Worm (Caenorhabditis elegans) whole organism, L1 larva: ENCODE results near the gene pqn-94.

Source experiments
- C16A3.4 ChIP-seq: fragments of 150-350 bp; optimal IDR thresholded peaks from 2 replicates; lab custom pipeline; 2014; ENCODE audit warnings: missing biosample characterization, missing genetic modification characterization
- C34B4.2 ChIP-seq: sonication (generic microtip); optimal IDR thresholded peaks from 2 replicates; lab custom pipeline; 2017; ENCODE audit warnings: mild to moderate bottlenecking, missing genetic modification characterization, missing compliant biosample characterization
- F16B12.6 ChIP-seq: fragments of 150-350 bp; optimal IDR thresholded peaks from 2 replicates; lab custom pipeline; 2014; ENCODE audit warnings: missing biosample characterization, missing genetic modification characterization
- alr-1 ChIP-seq: fragments of 200-800 bp; sonication (Bioruptor generic); optimal IDR thresholded peaks from 2 replicates; lab custom pipeline; 2018; ENCODE audit warnings: borderline replicate concordance, mild to moderate bottlenecking, missing genetic modification characterization, missing compliant biosample characterization
- blmp-1 ChIP-seq: fragments of 150-350 bp; optimal IDR thresholded peaks from 2 replicates; lab custom pipeline; 2014; ENCODE audit warnings: missing biosample characterization, missing genetic modification characterization
- ceh-8 ChIP-seq: fragments of 200-800 bp; sonication (Bioruptor generic); optimal IDR thresholded peaks from 2 replicates; lab custom pipeline; 2018; ENCODE audit warnings: mild to moderate bottlenecking, missing genetic modification characterization, moderate library complexity, missing compliant biosample characterization
- ceh-82 ChIP-seq, 3 experiments: fragments of 150-350 bp in 1 of 3; sonication (generic microtip) in 2 of 3; optimal IDR thresholded peaks; 2 replicates each; lab custom pipeline; 2014 to 2017; ENCODE audit warnings: missing biosample characterization in 3 of 3, missing genetic modification characterization in 3 of 3
- ceh-88 ChIP-seq: fragments of 200-800 bp; sonication (Bioruptor generic); IDR thresholded peaks from 2 replicates; pipeline ENCODE4 v1.3.6; 2022; ENCODE audit warnings: missing genetic modification characterization, missing compliant biosample characterization
- ces-1 ChIP-seq: fragments of 150-350 bp; optimal IDR thresholded peaks from 2 replicates; lab custom pipeline; 2014; ENCODE audit warnings: missing biosample characterization, missing genetic modification reagents, missing genetic modification characterization
- efl-1 ChIP-seq, 4 experiments: fragments of 150-350 bp; optimal IDR thresholded peaks in 3 of 4; peaks in 1 of 4; 1 replicate in 1 of 4; 2 replicates in 3 of 4; lab custom pipeline; 2014; ENCODE audit warnings: missing biosample characterization in 2 of 4, missing genetic modification characterization in 2 of 4, missing genetic modification reagents in 2 of 4
- egl-13 ChIP-seq: sonication (generic microtip); optimal IDR thresholded peaks from 2 replicates; lab custom pipeline; 2016; ENCODE audit warnings: missing genotype, missing genetic modification reagents, missing genetic modification characterization, missing compliant biosample characterization
- egl-27 ChIP-seq, 2 experiments: fragments of 150-350 bp in 1 of 2; sonication (generic microtip); optimal IDR thresholded peaks; 3 replicates each; lab custom pipeline; 2017 to 2018; ENCODE audit warnings: missing biosample characterization in 2 of 2, missing genetic modification characterization in 2 of 2, missing genetic modification reagents in 2 of 2
- elt-3 ChIP-seq, 6 experiments: fragments of 150-350 bp in 1 of 6; sonication (generic microtip); optimal IDR thresholded peaks; 2 replicates each; lab custom pipeline; 2017 to 2018; ENCODE audit warnings: missing biosample characterization in 6 of 6, missing genetic modification characterization in 6 of 6, inconsistent platforms in 1 of 6
- ets-5 ChIP-seq: fragments of 200-800 bp; sonication (Bioruptor generic); IDR thresholded peaks from 2 replicates; pipeline ENCODE4 v1.3.6; 2022; ENCODE audit warnings: missing genetic modification characterization, missing compliant biosample characterization
- fkh-10 ChIP-seq: sonication (generic microtip); optimal IDR thresholded peaks from 2 replicates; lab custom pipeline; 2017; ENCODE audit warnings: missing biosample characterization, missing genetic modification reagents, missing genetic modification characterization
- fkh-4 ChIP-seq: sonication (generic microtip); optimal IDR thresholded peaks from 2 replicates; lab custom pipeline; 2016; ENCODE audit warnings: missing compliant biosample characterization, missing genetic modification characterization, borderline replicate concordance
- fkh-8 ChIP-seq: sonication (generic microtip); optimal IDR thresholded peaks from 2 replicates; lab custom pipeline; 2016; ENCODE audit warnings: mild to moderate bottlenecking, missing genetic modification characterization, missing compliant biosample characterization
- fos-1 ChIP-seq: fragments of 150-350 bp; optimal IDR thresholded peaks from 2 replicates; lab custom pipeline; 2014; ENCODE audit warnings: missing biosample characterization, missing genetic modification characterization
- grh-1 ChIP-seq: fragments of 200-800 bp; sonication (Bioruptor generic); IDR thresholded peaks from 2 replicates; pipeline ENCODE4 v1.3.6; 2022; ENCODE audit warnings: missing genetic modification reagents, missing genetic modification characterization, missing compliant biosample characterization
- hlh-17 ChIP-seq: fragments of 200-800 bp; sonication (Bioruptor generic); optimal IDR thresholded peaks from 2 replicates; lab custom pipeline; 2018; ENCODE audit warnings: missing genetic modification characterization, mild to moderate bottlenecking, missing compliant biosample characterization, moderate library complexity, borderline replicate concordance
- isw-1 ChIP-seq: fragments of 200-800 bp; sonication (Bioruptor generic); IDR thresholded peaks from 2 replicates; pipeline ENCODE4 v1.3.6; 2022; ENCODE audit warnings: missing genetic modification characterization, missing compliant biosample characterization
- lin-13 ChIP-seq: fragments of 150-350 bp; optimal IDR thresholded peaks from 2 replicates; lab custom pipeline; 2014; ENCODE audit warnings: missing biosample characterization, missing genetic modification reagents, missing genetic modification characterization
- lin-35 ChIP-seq, 2 experiments: fragments of 150-350 bp; optimal IDR thresholded peaks; 2 replicates each; lab custom pipeline; 2014; ENCODE audit warnings: missing biosample characterization in 2 of 2, missing genetic modification characterization in 2 of 2, missing genetic modification reagents in 2 of 2
- lir-3 ChIP-seq: sonication (generic microtip); optimal IDR thresholded peaks from 2 replicates; lab custom pipeline; 2016; ENCODE audit warnings: mild to moderate bottlenecking, missing genetic modification characterization, moderate library complexity, missing compliant biosample characterization; ENCODE audit not compliant: poor library complexity
- lsy-2 ChIP-seq, 2 experiments: fragments of 150-350 bp; optimal IDR thresholded peaks; 2 replicates each; lab custom pipeline; 2014; ENCODE audit warnings: missing biosample characterization in 2 of 2, missing genetic modification characterization in 2 of 2
- mdl-1 ChIP-seq, 2 experiments: fragments of 150-350 bp; optimal IDR thresholded peaks; 2 replicates each; lab custom pipeline; 2014 to 2017; ENCODE audit warnings: missing biosample characterization in 2 of 2, missing genetic modification characterization in 2 of 2, inconsistent platforms in 1 of 2
- mef-2 ChIP-seq: fragments of 150-350 bp; optimal IDR thresholded peaks from 2 replicates; lab custom pipeline; 2014; ENCODE audit warnings: missing biosample characterization, missing genetic modification characterization
- nhr-11 ChIP-seq: fragments of 150-350 bp; optimal IDR thresholded peaks from 2 replicates; lab custom pipeline; 2014; ENCODE audit warnings: missing biosample characterization, missing genetic modification characterization
- nhr-19 ChIP-seq: fragments of 200-800 bp; sonication (Bioruptor generic); conservative IDR thresholded peaks from 2 replicates; pipeline ENCODE4 v1.3.6; 2022; ENCODE audit warnings: missing genetic modification characterization, missing compliant biosample characterization
- nhr-20 ChIP-seq: sonication (generic microtip); optimal IDR thresholded peaks from 2 replicates; lab custom pipeline; 2016; ENCODE audit warnings: mild to moderate bottlenecking, missing genetic modification characterization, missing compliant biosample characterization
- nhr-47 ChIP-seq: sonication (generic microtip); optimal IDR thresholded peaks from 2 replicates; lab custom pipeline; 2016; ENCODE audit warnings: mild to moderate bottlenecking, missing genetic modification characterization, moderate library complexity, missing compliant biosample characterization
- nhr-71 ChIP-seq: sonication (generic microtip); optimal IDR thresholded peaks from 2 replicates; lab custom pipeline; 2016; ENCODE audit warnings: mild to moderate bottlenecking, missing genetic modification characterization, moderate library complexity, missing compliant biosample characterization
- pqm-1 ChIP-seq: sonication (generic microtip); optimal IDR thresholded peaks from 3 replicates; lab custom pipeline; 2017; ENCODE audit warnings: missing biosample characterization, missing genetic modification characterization
- snpc-4 ChIP-seq: fragments of 150-350 bp; optimal IDR thresholded peaks from 2 replicates; lab custom pipeline; 2014; ENCODE audit warnings: missing biosample characterization, missing genetic modification characterization
- snu-23 ChIP-seq: sonication (generic microtip); optimal IDR thresholded peaks from 2 replicates; lab custom pipeline; 2016; ENCODE audit warnings: missing genetic modification characterization, missing compliant biosample characterization
- sox-4 ChIP-seq: sonication (generic microtip); optimal IDR thresholded peaks from 2 replicates; lab custom pipeline; 2016; ENCODE audit warnings: missing genetic modification characterization, missing compliant biosample characterization
- sup-37 ChIP-seq: fragments of 200-800 bp; sonication (Bioruptor generic); optimal IDR thresholded peaks from 2 replicates; lab custom pipeline; 2018; ENCODE audit warnings: mild to moderate bottlenecking, missing genetic modification characterization, missing compliant biosample characterization
- tbx-2 ChIP-seq: sonication (generic microtip); optimal IDR thresholded peaks from 2 replicates; lab custom pipeline; 2016; ENCODE audit warnings: missing genetic modification characterization, missing compliant biosample characterization
- unc-62 ChIP-seq: fragments of 150-350 bp; optimal IDR thresholded peaks from 2 replicates; lab custom pipeline; 2014; ENCODE audit warnings: missing biosample characterization, missing genetic modification reagents, missing genetic modification characterization
- unc-86 ChIP-seq: sonication (generic microtip); optimal IDR thresholded peaks from 2 replicates; lab custom pipeline; 2016; ENCODE audit warnings: missing genetic modification characterization, missing compliant biosample characterization
- unc-98 ChIP-seq: fragments of 200-800 bp; sonication (Bioruptor generic); IDR thresholded peaks from 2 replicates; pipeline ENCODE4 v1.3.6; 2022; ENCODE audit warnings: missing genetic modification characterization, missing compliant biosample characterization
- vab-15 ChIP-seq: sonication (generic microtip); optimal IDR thresholded peaks from 2 replicates; lab custom pipeline; 2017; ENCODE audit warnings: missing genotype, mild to moderate bottlenecking, missing genetic modification characterization, missing compliant biosample characterization
- xbp-1 ChIP-seq: sonication (generic microtip); optimal IDR thresholded peaks from 2 replicates; lab custom pipeline; 2016; ENCODE audit warnings: missing genetic modification characterization, missing compliant biosample characterization
- zip-4 ChIP-seq: fragments of 200-800 bp; sonication (Bioruptor generic); optimal IDR thresholded peaks from 2 replicates; lab custom pipeline; 2018; ENCODE audit warnings: mild to moderate bottlenecking, missing genetic modification characterization, moderate library complexity, missing compliant biosample characterization
- ztf-11 ChIP-seq, 2 experiments: sonication (generic microtip); optimal IDR thresholded peaks; 2 replicates each; lab custom pipeline; 2016 to 2017; ENCODE audit warnings: missing genetic modification characterization in 2 of 2, missing biosample characterization in 1 of 2, missing compliant biosample characterization in 1 of 2
- ztf-4 ChIP-seq: fragments of 150-350 bp; optimal IDR thresholded peaks from 2 replicates; lab custom pipeline; 2014; ENCODE audit warnings: missing biosample characterization, missing genetic modification characterization

pqn-94 gene

DNA sequence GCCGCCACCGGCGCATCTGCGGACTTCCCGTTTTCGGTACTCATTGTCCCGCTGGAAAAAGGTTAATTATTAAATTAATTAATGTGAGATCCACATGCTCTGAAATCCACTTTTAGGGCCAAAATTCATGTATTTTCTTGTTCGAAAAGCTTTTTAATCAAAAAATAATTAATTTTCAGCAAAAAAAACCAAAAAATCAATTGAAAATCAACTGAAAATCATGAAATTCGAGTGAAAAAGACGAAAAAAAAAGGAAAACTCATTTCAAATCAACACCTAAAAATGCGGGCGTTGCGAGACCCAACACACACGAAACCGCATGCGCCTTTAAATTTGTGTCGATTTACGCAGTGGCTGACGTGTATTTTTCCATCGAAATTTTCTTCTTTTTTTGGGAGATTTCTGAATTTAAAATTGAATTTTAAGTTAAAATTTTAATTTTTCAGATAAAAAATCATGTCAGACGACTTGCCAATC, 10.0 kb downstream of the pqn-94 start, which contains the start of the genes prmt-1 and cdkr-3 (continued):
- no peak for TF ChIP-seq zip-4 (GFP tag; lab: Kevin White, UChicago)
- peak; percentile 10; the same call in 1 of the 2 replicates for TF ChIP-seq isw-1 (GFP tag; lab: Robert Waterston, UW)
- peak; percentile 41 for TF ChIP-seq nhr-47 (tag; lab: Kevin White, UChicago)
- TF ChIP-seq tbx-2 = peak; percentile 9
- TF ChIP-seq blmp-1 (tag; lab: Kevin White, UChicago) = peak; percentile 80
- TF ChIP-seq lsy-2 (tag; optimal IDR thresholded peaks at IDR 0.05; lab: Kevin White, UChicago) = peak; percentile 42 to 82
- TF ChIP-seq ceh-82 (tag; optimal IDR thresholded peaks at IDR 0.05; lab: Kevin White, UChicago) = peak; percentile 13 to 59 (median 52)
- TF ChIP-seq lin-35 (GFP tag; optimal IDR thresholded peaks at IDR 0.05; lab: Kevin White, UChicago) = peak; percentile 55 to 79
- TF ChIP-seq snpc-4 (tag; lab: Kevin White, UChicago) = peak; percentile 4
- no peak for TF ChIP-seq unc-98 (GFP tag; lab: Robert Waterston, UW)
- no peak for TF ChIP-seq egl-13 (tag; lab: Kevin White, UChicago)
- no peak for TF ChIP-seq fkh-4 (tag; lab: Kevin White, UChicago)
- TF ChIP-seq ets-5 (GFP tag; lab: Robert Waterston, UW) = no peak
- TF ChIP-seq fkh-10 (GFP tag; lab: Kevin White, UChicago) = no peak
- TF ChIP-seq grh-1 (GFP tag; lab: Robert Waterston, UW) = no peak
- no peak for TF ChIP-seq unc-62 (GFP tag; lab: Kevin White, UChicago)
- peak; percentile 55 to 66 for TF ChIP-seq efl-1 (optimal IDR thresholded peaks at IDR 0.05; lab: Kevin White, UChicago)
- peak; percentile 62 to 80 for TF ChIP-seq efl-1 (GFP tag; optimal IDR thresholded peaks at IDR 0.05 in 1 of 2; lab: Kevin White, UChicago)
- no peak for TF ChIP-seq sup-37 (GFP tag; lab: Kevin White, UChicago)
- no peak for TF ChIP-seq pqm-1

DNA sequence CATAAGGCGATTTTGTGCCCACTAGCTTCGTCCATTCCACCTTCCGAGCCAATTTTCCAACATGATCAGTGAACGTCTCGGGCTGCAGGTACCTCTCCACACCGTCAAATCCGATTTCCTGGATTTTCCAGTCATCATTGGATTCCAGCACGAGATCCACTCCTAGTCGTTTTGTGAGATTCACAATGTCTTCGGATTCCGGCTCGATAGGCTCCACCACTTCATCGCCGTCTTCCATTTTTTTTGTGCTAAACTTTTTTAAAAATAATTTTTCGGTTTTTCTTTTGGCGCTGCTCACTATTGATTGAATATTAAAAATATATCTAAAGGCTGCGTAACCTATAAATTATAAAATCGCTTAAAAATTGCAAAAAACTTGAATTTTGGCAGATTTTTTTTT, 12.7 kb downstream of the pqn-94 start, which contains the start of gene mdt-17:
Gene mdt-17, minus strand, starts transcription at position 256 of the 400 bp plus-strand sequence.
- no peak for TF ChIP-seq C34B4.2 (tag; lab: Kevin White, UChicago)
- no peak for TF ChIP-seq vab-15 (tag; lab: Kevin White, UChicago)
- no peak for TF ChIP-seq lir-3
- TF ChIP-seq ceh-88 (GFP tag; lab: Robert Waterston, UW) = no peak
- TF ChIP-seq unc-86 = no peak
- TF ChIP-seq xbp-1 (tag; lab: Kevin White, UChicago) = no peak
- TF ChIP-seq unc-98 (GFP tag; lab: Robert Waterston, UW) = no peak
- TF ChIP-seq unc-62 (GFP tag; lab: Kevin White, UChicago) = no peak
- TF ChIP-seq egl-27 (tag; optimal IDR thresholded peaks at IDR 0.05; lab: Kevin White, UChicago) = no peak
- no peak for TF ChIP-seq fos-1 (tag; lab: Kevin White, UChicago)
- no peak for TF ChIP-seq fkh-8 (tag; lab: Kevin White, UChicago)
- no peak for TF ChIP-seq nhr-20 (tag; lab: Kevin White, UChicago)
- no peak for TF ChIP-seq ztf-4
- no peak for TF ChIP-seq mef-2 (tag; lab: Kevin White, UChicago)
- no peak for TF ChIP-seq ceh-8 (GFP tag; lab: Kevin White, UChicago)

DNA sequence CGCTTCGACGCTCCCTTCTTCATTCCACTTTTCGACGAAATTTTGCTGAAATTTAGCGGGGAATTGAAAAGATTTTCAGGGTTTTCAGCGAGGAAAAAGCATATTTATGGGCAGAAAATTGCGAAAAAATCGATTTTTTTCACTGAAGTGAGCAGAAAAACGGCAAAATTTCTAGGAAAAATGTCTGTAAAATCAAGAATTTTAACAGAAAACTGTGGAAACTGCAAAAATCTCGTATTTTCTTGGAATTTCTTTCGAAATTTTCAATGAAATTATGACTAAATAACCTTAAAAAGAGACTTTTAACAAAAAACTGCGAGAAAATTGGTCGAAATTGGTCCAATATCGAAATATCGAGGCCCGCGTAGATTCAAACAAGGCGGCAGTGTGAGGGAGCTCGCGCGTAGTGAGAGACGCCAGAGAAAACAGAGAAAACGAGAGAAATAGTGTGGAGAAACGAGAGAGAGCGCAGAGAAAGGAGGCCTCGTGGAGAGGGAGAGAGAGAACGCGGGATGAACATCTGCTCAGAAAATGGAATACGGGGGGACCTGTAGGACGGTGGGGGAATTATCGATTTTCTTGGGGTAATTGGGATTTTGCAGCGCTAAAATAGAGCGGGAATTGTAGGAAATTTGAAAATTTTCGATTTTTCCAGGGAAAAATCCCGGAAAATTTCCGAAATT, 30.1 kb downstream of the pqn-94 start, which contains the start of gene swsn-1:
Gene swsn-1, minus strand, starts transcription at position 51 of the 683 bp plus-strand sequence.
- peak; percentile 32 to 38 for TF ChIP-seq lsy-2 (tag; optimal IDR thresholded peaks at IDR 0.05; lab: Kevin White, UChicago)
- peak; percentile 44 for TF ChIP-seq nhr-19 (GFP tag; lab: Robert Waterston, UW)
- TF ChIP-seq F16B12.6 (tag; lab: Kevin White, UChicago) = peak; percentile 15
- TF ChIP-seq efl-1 (optimal IDR thresholded peaks at IDR 0.05; lab: Kevin White, UChicago) = peak; percentile 71 to 83
- TF ChIP-seq efl-1 (GFP tag; optimal IDR thresholded peaks at IDR 0.05 in 1 of 2; lab: Kevin White, UChicago) = peak; percentile 43 to 94
- TF ChIP-seq vab-15 (tag; lab: Kevin White, UChicago) = no peak
- TF ChIP-seq lin-13 (GFP tag; lab: Kevin White, UChicago) = peak; percentile 21
- peak; percentile 74 for TF ChIP-seq nhr-71 (tag; lab: Kevin White, UChicago)
- TF ChIP-seq tbx-2 = peak; percentile 61
- TF ChIP-seq snu-23 (GFP tag; lab: Kevin White, UChicago) = peak; percentile 62
- no peak for TF ChIP-seq hlh-17 (GFP tag; lab: Kevin White, UChicago)
- TF ChIP-seq elt-3 (tag; optimal IDR thresholded peaks at IDR 0.05; lab: Kevin White, UChicago) = no peak
- no peak for TF ChIP-seq C16A3.4 (tag; lab: Kevin White, UChicago)
- peak in 1 of 2 experiments; percentile 56 for TF ChIP-seq mdl-1 (tag; optimal IDR thresholded peaks at IDR 0.05; lab: Kevin White, UChicago)
- TF ChIP-seq sox-4 = no peak
- TF ChIP-seq nhr-11 (tag; lab: Kevin White, UChicago) = no peak
- no peak for TF ChIP-seq ces-1
- TF ChIP-seq alr-1 = no peak
- TF ChIP-seq ztf-11 (tag; optimal IDR thresholded peaks at IDR 0.05; lab: Kevin White, UChicago) = peak in 1 of 2 experiments; percentile 33
